Fruit fly (Drosophila melanogaster) whole organism, embryonic: ENCODE data around the gene E2f1.

Experiments
- Adf1 ChIP-seq: fragments of 200-800 bp; sonication (Bioruptor generic); IDR thresholded peaks from 2 replicates; pipeline ENCODE4 v1.3.6; 2022; ENCODE audit warnings: missing biosample characterization, missing genetic modification characterization
- Atf6 ChIP-seq: fragments of 200-800 bp; sonication (Bioruptor generic); IDR thresholded peaks from 2 replicates; pipeline ENCODE4 v1.3.6; 2022; ENCODE audit warnings: missing biosample characterization, missing genetic modification characterization
- BtbVII ChIP-seq: fragments of 200-800 bp; sonication (Bioruptor generic); optimal IDR thresholded peaks from 3 replicates; lab custom pipeline; 2017; ENCODE audit warnings: missing biosample characterization, mild to moderate bottlenecking, missing genetic modification characterization
- CG10543 ChIP-seq: fragments of 200-800 bp; sonication (Bioruptor generic); optimal IDR thresholded peaks from 3 replicates; lab custom pipeline; 2017; ENCODE audit warnings: missing biosample characterization, mild to moderate bottlenecking, missing genetic modification characterization, moderate library complexity
- CG11723 ChIP-seq: fragments of 200-800 bp; sonication (Bioruptor generic); optimal IDR thresholded peaks from 2 replicates; lab custom pipeline; 2017; ENCODE audit warnings: missing biosample characterization, mild to moderate bottlenecking, missing genetic modification characterization
- CG13894 ChIP-seq: fragments of 200-800 bp; sonication (Bioruptor generic); optimal IDR thresholded peaks from 3 replicates; lab custom pipeline; 2018; ENCODE audit warnings: missing biosample characterization, mild to moderate bottlenecking, missing genetic modification characterization, moderate library complexity
- CG15269 ChIP-seq: fragments of 200-800 bp; sonication (Bioruptor generic); optimal IDR thresholded peaks from 2 replicates; lab custom pipeline; 2018; ENCODE audit warnings: missing biosample characterization, mild to moderate bottlenecking, missing genetic modification characterization, moderate library complexity
- CG1529 ChIP-seq: fragments of 200-800 bp; sonication (Bioruptor generic); optimal IDR thresholded peaks from 3 replicates; lab custom pipeline; 2018; ENCODE audit warnings: missing biosample characterization, missing genetic modification characterization
- CG17385 ChIP-seq: fragments of 200-800 bp; sonication (Bioruptor generic); optimal IDR thresholded peaks from 3 replicates; lab custom pipeline; 2018; ENCODE audit warnings: missing biosample characterization, mild to moderate bottlenecking, missing genetic modification characterization
- CG17829 ChIP-seq: fragments of 200-800 bp; optimal IDR thresholded peaks from 2 replicates; lab custom pipeline; 2019; ENCODE audit warnings: missing biosample characterization, mild to moderate bottlenecking, missing genetic modification characterization, moderate library complexity
- CG1792 ChIP-seq: fragments of 200-800 bp; sonication (Bioruptor generic); optimal IDR thresholded peaks from 2 replicates; lab custom pipeline; 2016; ENCODE audit warnings: missing biosample characterization, missing genetic modification characterization
- CG18262 ChIP-seq: fragments of 200-800 bp; optimal IDR thresholded peaks from 3 replicates; lab custom pipeline; 2019; ENCODE audit warnings: missing biosample characterization, mild to moderate bottlenecking, missing genetic modification characterization, moderate library complexity
- CG30020 ChIP-seq: fragments of 200-800 bp; optimal IDR thresholded peaks from 2 replicates; lab custom pipeline; 2019; ENCODE audit warnings: missing biosample characterization, mild to moderate bottlenecking, missing genetic modification characterization, moderate library complexity
- CG32532 ChIP-seq: fragments of 200-800 bp; sonication (Bioruptor generic); IDR thresholded peaks from 2 replicates; pipeline ENCODE4 v1.3.6; 2022; ENCODE audit warnings: missing biosample characterization, missing genetic modification characterization
- CG3847 ChIP-seq: fragments of 200-800 bp; sonication (Bioruptor generic); IDR thresholded peaks from 2 replicates; pipeline ENCODE4 v1.3.6; 2022; ENCODE audit warnings: missing biosample characterization, missing genetic modification characterization
- CG3995 ChIP-seq: fragments of 200-800 bp; sonication (Bioruptor generic); optimal IDR thresholded peaks from 3 replicates; lab custom pipeline; 2016; ENCODE audit warnings: missing biosample characterization, missing genetic modification characterization
- CG43689 ChIP-seq: fragments of 200-800 bp; sonication (Bioruptor generic); IDR thresholded peaks from 2 replicates; pipeline ENCODE4 v1.3.6; 2022; ENCODE audit warnings: missing biosample characterization, missing genetic modification characterization
- CG8290 ChIP-seq, 3 experiments: fragments of 200-800 bp; sonication (Bioruptor generic); optimal IDR thresholded peaks; 2 replicates each; lab custom pipeline; 2016 to 2019; ENCODE audit warnings: missing biosample characterization in 3 of 3, missing genetic modification characterization in 3 of 3, mild to moderate bottlenecking in 2 of 3, moderate library complexity in 1 of 3
- CG8388 ChIP-seq: fragments of 200-800 bp; sonication (Bioruptor generic); optimal IDR thresholded peaks from 2 replicates; lab custom pipeline; 2019; ENCODE audit warnings: missing biosample characterization, mild to moderate bottlenecking, missing genetic modification characterization, moderate library complexity
- CG8924 ChIP-seq: fragments of 200-800 bp; optimal IDR thresholded peaks from 3 replicates; lab custom pipeline; 2019; ENCODE audit warnings: missing biosample characterization, mild to moderate bottlenecking, missing genetic modification characterization, moderate library complexity
- CG9932 ChIP-seq: fragments of 200-800 bp; sonication (Bioruptor generic); IDR thresholded peaks from 2 replicates; pipeline ENCODE4 v1.3.6; 2022; ENCODE audit warnings: missing biosample characterization, missing genetic modification characterization
- CoRest ChIP-seq: fragments of 200-800 bp; sonication (Bioruptor generic); optimal IDR thresholded peaks from 3 replicates; lab custom pipeline; 2018; ENCODE audit warnings: missing biosample characterization, mild to moderate bottlenecking, missing genetic modification characterization, moderate library complexity
- HHEX ChIP-seq: fragments of 200-800 bp; sonication (Bioruptor generic); optimal IDR thresholded peaks from 3 replicates; lab custom pipeline; 2017; ENCODE audit warnings: missing biosample characterization, mild to moderate bottlenecking, missing genetic modification characterization, missing genetic modification reagents
- Hmr ChIP-seq: fragments of 200-800 bp; sonication (Bioruptor generic); optimal IDR thresholded peaks from 3 replicates; lab custom pipeline; 2017; ENCODE audit warnings: mild to moderate bottlenecking, missing biosample characterization, missing genetic modification reagents, missing genetic modification characterization
- Vsx1 ChIP-seq: fragments of 200-800 bp; sonication (Bioruptor generic); optimal IDR thresholded peaks from 2 replicates; lab custom pipeline; 2017; ENCODE audit warnings: missing biosample characterization, mild to moderate bottlenecking, missing genetic modification characterization, missing genetic modification reagents
- bowl ChIP-seq: fragments of 200-800 bp; sonication (Bioruptor generic); IDR thresholded peaks from 2 replicates; pipeline ENCODE4 v1.3.6; 2022; ENCODE audit warnings: missing biosample characterization, missing genetic modification characterization
- cg ChIP-seq: fragments of 200-800 bp; sonication (Bioruptor generic); optimal IDR thresholded peaks from 3 replicates; lab custom pipeline; 2019; ENCODE audit warnings: missing biosample characterization, mild to moderate bottlenecking, missing genetic modification characterization, moderate library complexity
- chm ChIP-seq: fragments of 200-800 bp; sonication (Bioruptor generic); IDR thresholded peaks from 2 replicates; pipeline ENCODE4 v1.3.6; 2022; ENCODE audit warnings: missing biosample characterization, missing genetic modification characterization
- ci ChIP-seq: fragments of 200-800 bp; sonication (Bioruptor generic); IDR thresholded peaks from 3 replicates; pipeline ENCODE4 v1.3.6; 2022; ENCODE audit warnings: missing biosample characterization, missing genetic modification characterization
- corto ChIP-seq: fragments of 200-800 bp; sonication (Bioruptor generic); optimal IDR thresholded peaks from 2 replicates; lab custom pipeline; 2016; ENCODE audit warnings: missing biosample characterization, mild to moderate bottlenecking, missing genetic modification characterization, moderate library complexity
- cwo ChIP-seq: fragments of 200-800 bp; sonication (Bioruptor generic); optimal IDR thresholded peaks from 3 replicates; lab custom pipeline; 2017; ENCODE audit warnings: missing biosample characterization, missing genetic modification characterization, mild to moderate bottlenecking, moderate library complexity, missing genetic modification reagents
- da ChIP-seq: fragments of 200-800 bp; sonication (Bioruptor generic); optimal IDR thresholded peaks from 2 replicates; lab custom pipeline; 2016; ENCODE audit warnings: missing biosample characterization, missing genetic modification characterization
- danr ChIP-seq: fragments of 200-800 bp; sonication (Bioruptor generic); IDR thresholded peaks from 2 replicates; pipeline ENCODE4 v1.3.6; 2022; ENCODE audit warnings: missing biosample characterization, missing genetic modification characterization
- hth ChIP-seq: fragments of >200 bp; optimal IDR thresholded peaks from 2 replicates; lab custom pipeline; 2017; ENCODE audit warnings: inconsistent platforms
- kah ChIP-seq: fragments of 200-800 bp; sonication (Bioruptor generic); optimal IDR thresholded peaks from 2 replicates; lab custom pipeline; 2018; ENCODE audit warnings: missing biosample characterization, mild to moderate bottlenecking, missing genetic modification characterization
- nmo ChIP-seq: fragments of 200-800 bp; sonication (Bioruptor generic); optimal IDR thresholded peaks from 2 replicates; lab custom pipeline; 2018; ENCODE audit warnings: missing biosample characterization, mild to moderate bottlenecking, missing genetic modification characterization, moderate library complexity
- otp ChIP-seq: fragments of 200-800 bp; sonication (Bioruptor generic); IDR thresholded peaks from 3 replicates; pipeline ENCODE4, ENCODE4 v1.3.6; 2022; ENCODE audit warnings: missing biosample characterization, missing genetic modification characterization
- p53 ChIP-seq: fragments of 200-800 bp; sonication (Bioruptor generic); optimal IDR thresholded peaks from 2 replicates; lab custom pipeline; 2016; ENCODE audit warnings: missing biosample characterization, missing genetic modification characterization
- rib ChIP-seq: fragments of 200-800 bp; sonication (Bioruptor generic); IDR thresholded peaks from 2 replicates; pipeline ENCODE4 v1.3.6; 2022; ENCODE audit warnings: missing biosample characterization, missing genetic modification characterization
- row ChIP-seq: fragments of 200-800 bp; sonication (Bioruptor generic); IDR thresholded peaks from 3 replicates; pipeline ENCODE4 v1.3.6; 2022; ENCODE audit warnings: missing biosample characterization, missing genetic modification characterization
- sob ChIP-seq: fragments of 200-800 bp; sonication (Bioruptor generic); IDR thresholded peaks from 2 replicates; pipeline ENCODE4 v1.3.6; 2022; ENCODE audit warnings: missing biosample characterization, missing genetic modification characterization
- sqz ChIP-seq: fragments of 200-800 bp; sonication (Bioruptor generic); optimal IDR thresholded peaks from 3 replicates; lab custom pipeline; 2018; ENCODE audit warnings: missing biosample characterization, mild to moderate bottlenecking, missing genetic modification characterization
- tgo ChIP-seq: fragments of 200-800 bp; sonication (Bioruptor generic); IDR thresholded peaks from 3 replicates; pipeline ENCODE4 v1.3.6; 2022; ENCODE audit warnings: missing biosample characterization, missing genetic modification characterization
- zen ChIP-seq: fragments of 200-800 bp; sonication (Bioruptor generic); optimal IDR thresholded peaks from 3 replicates; lab custom pipeline; 2018; ENCODE audit warnings: missing biosample characterization, mild to moderate bottlenecking, missing genetic modification characterization, moderate library complexity

E2f1 gene

dm6 chr3R:21636867-21637481 is 23.7 kb downstream of the E2f1 start (continued):
- peak; percentile 71; the same call in 1 of the 2 replicates for TF ChIP-seq rib (GFP tag; lab: Robert Waterston, UW)
- TF ChIP-seq cwo (GFP tag; lab: Kevin White, UChicago) = peak; percentile 20
- TF ChIP-seq CG18262 (tag; lab: Kevin White, UChicago) = no peak
- TF ChIP-seq CG17385 (GFP tag; lab: Kevin White, UChicago) = peak; percentile 24
- TF ChIP-seq CoRest = no peak
- TF ChIP-seq CG13894 = peak; percentile 50
- TF ChIP-seq ci = peak; percentile 25; the same call in 1 of the 3 replicates
- TF ChIP-seq CG3847 (GFP tag; lab: Robert Waterston, UW) = no peak
- TF ChIP-seq sqz (GFP tag; lab: Kevin White, UChicago) = peak; percentile 71
- TF ChIP-seq CG30020 (tag; lab: Kevin White, UChicago) = no peak
- no peak for TF ChIP-seq da (GFP tag; lab: Kevin White, UChicago)
- TF ChIP-seq CG17829 = no peak
- 0 out of 2 replicates have a peak, but pooled peaks have one; percentile 19 for TF ChIP-seq Adf1
- peak; percentile 21 for TF ChIP-seq HHEX (GFP tag; lab: Kevin White, UChicago)
- no peak for TF ChIP-seq CG43689
- peak; percentile 42 for TF ChIP-seq CG15269 (tag; lab: Kevin White, UChicago)
- TF ChIP-seq cg (GFP tag; lab: Kevin White, UChicago) = peak; percentile 48
- no peak for TF ChIP-seq CG1792 (GFP tag; lab: Kevin White, UChicago)
- TF ChIP-seq Vsx1 = peak; percentile 17
- TF ChIP-seq CG10543 (GFP tag; lab: Kevin White, UChicago) = peak; percentile 43
- TF ChIP-seq corto (GFP tag; lab: Kevin White, UChicago) = no peak
- peak; percentile 67 for TF ChIP-seq CG8388
- TF ChIP-seq BtbVII (GFP tag; lab: Kevin White, UChicago) = peak; percentile 50
- peak; percentile 46; the same call in 1 of the 2 replicates for TF ChIP-seq Atf6 (GFP tag; lab: Robert Waterston, UW)
- peak; percentile 13 for TF ChIP-seq CG1529 (GFP tag; lab: Kevin White, UChicago)
- TF ChIP-seq nmo = no peak
- TF ChIP-seq CG11723 (GFP tag; lab: Kevin White, UChicago) = peak; percentile 9
- TF ChIP-seq Hmr (GFP tag; lab: Kevin White, UChicago) = peak; percentile 24
- peak; percentile 22 for TF ChIP-seq CG3995
- TF ChIP-seq row (GFP tag; lab: Robert Waterston, UW) = peak; percentile 23; the same call in 1 of the 3 replicates
- peak; percentile 30 for TF ChIP-seq CG8924 (tag; lab: Kevin White, UChicago)
- TF ChIP-seq p53 = no peak
- TF ChIP-seq CG9932 (GFP tag; lab: Robert Waterston, UW) = peak; percentile 42
- 0 out of 2 replicates have a peak, but pooled peaks have one; percentile 41 for TF ChIP-seq chm
- no peak for TF ChIP-seq CG8290 (GFP tag; optimal IDR thresholded peaks at IDR 0.05; lab: Kevin White, UChicago)
- peak in 1 of 2 experiments; percentile 58 for TF ChIP-seq CG8290 (tag; optimal IDR thresholded peaks at IDR 0.05; lab: Kevin White, UChicago)
- no peak for TF ChIP-seq zen (tag; lab: Kevin White, UChicago)
- TF ChIP-seq hth = no peak
- 0 out of 2 replicates have a peak, but pooled peaks have one; percentile 5 for TF ChIP-seq danr (GFP tag; lab: Robert Waterston, UW)
- no peak for TF ChIP-seq kah (GFP tag; lab: Kevin White, UChicago)
- peak; percentile 14; the same call in 1 of the 3 replicates for TF ChIP-seq otp
- TF ChIP-seq tgo (GFP tag; lab: Robert Waterston, UW) = peak; percentile 36; the same call in 1 of the 3 replicates
- TF ChIP-seq CG32532 = no peak; the same call in 1 of the 2 replicates
- TF ChIP-seq bowl (GFP tag; lab: Robert Waterston, UW) = no peak
- 0 out of 2 replicates have a peak, but pooled peaks have one; percentile 28 for TF ChIP-seq sob (GFP tag; lab: Robert Waterston, UW)
- TF ChIP-seq, all 482 proteins: peak for 93
